Fruit fly (Drosophila melanogaster) whole organism, embryonic: ENCODE data around the gene CG8925.
A peak's percentile ranks its signal among the peaks of the same experiment; 100 is the strongest.

Experiments used
- Atf6 ChIP-seq: fragments of 200-800 bp; sonication (Bioruptor generic); IDR thresholded peaks from 2 replicates; pipeline ENCODE4 v1.3.6; 2022; ENCODE audit warnings: missing biosample characterization, missing genetic modification characterization
- Bgb ChIP-seq: fragments of 200-800 bp; sonication (Bioruptor generic); IDR thresholded peaks from 2 replicates; pipeline ENCODE4 v1.3.6; 2022; ENCODE audit warnings: missing biosample characterization, missing genetic modification characterization; ENCODE audit not compliant: partially characterized antibody
- CG10209 ChIP-seq: fragments of 200-800 bp; sonication (Bioruptor generic); optimal IDR thresholded peaks from 3 replicates; lab custom pipeline; 2017; ENCODE audit warnings: missing biosample characterization, mild to moderate bottlenecking, missing genetic modification characterization, missing genetic modification reagents
- CG10565 ChIP-seq: fragments of 200-800 bp; sonication (Bioruptor generic); optimal IDR thresholded peaks from 3 replicates; lab custom pipeline; 2016; ENCODE audit warnings: missing biosample characterization, mild to moderate bottlenecking, missing genetic modification characterization
- CG16813 ChIP-seq: fragments of 200-800 bp; sonication (Bioruptor generic); IDR thresholded peaks from 3 replicates; pipeline ENCODE4 v1.3.6; 2022; ENCODE audit warnings: missing biosample characterization, missing genetic modification characterization; ENCODE audit not compliant: partially characterized antibody
- CG17385 ChIP-seq: fragments of 200-800 bp; sonication (Bioruptor generic); optimal IDR thresholded peaks from 3 replicates; lab custom pipeline; 2018; ENCODE audit warnings: missing biosample characterization, mild to moderate bottlenecking, missing genetic modification characterization
- CG18619 ChIP-seq: fragments of 200-800 bp; sonication (Bioruptor generic); optimal IDR thresholded peaks from 3 replicates; lab custom pipeline; 2017; ENCODE audit warnings: missing biosample characterization, mild to moderate bottlenecking, missing genetic modification characterization
- CG2129 ChIP-seq: fragments of 200-800 bp; sonication (Bioruptor generic); IDR thresholded peaks from 2 replicates; pipeline ENCODE4 v1.3.6; 2022; ENCODE audit warnings: missing biosample characterization, missing genetic modification characterization; ENCODE audit not compliant: partially characterized antibody
- CG31365 ChIP-seq: fragments of 200-800 bp; sonication (Bioruptor generic); optimal IDR thresholded peaks from 2 replicates; lab custom pipeline; 2018; ENCODE audit warnings: missing biosample characterization, mild to moderate bottlenecking, missing genetic modification characterization
- CG3995 ChIP-seq: fragments of 200-800 bp; sonication (Bioruptor generic); optimal IDR thresholded peaks from 3 replicates; lab custom pipeline; 2016; ENCODE audit warnings: missing biosample characterization, missing genetic modification characterization
- CG4328 ChIP-seq: fragments of 200-800 bp; sonication (Bioruptor generic); optimal IDR thresholded peaks from 3 replicates; lab custom pipeline; 2017; ENCODE audit warnings: missing biosample characterization, missing genetic modification reagents, missing genetic modification characterization
- CG6791 ChIP-seq: fragments of 200-800 bp; sonication (Bioruptor generic); IDR thresholded peaks from 3 replicates; pipeline ENCODE4 v1.3.6; 2022; ENCODE audit warnings: missing biosample characterization, missing genetic modification characterization; ENCODE audit not compliant: partially characterized antibody
- CG7556 ChIP-seq: fragments of 200-800 bp; sonication (Bioruptor generic); optimal IDR thresholded peaks from 2 replicates; lab custom pipeline; 2017; ENCODE audit warnings: missing biosample characterization, mild to moderate bottlenecking, missing genetic modification characterization
- CG7745 ChIP-seq: fragments of 200-800 bp; sonication (Bioruptor generic); optimal IDR thresholded peaks from 2 replicates; lab custom pipeline; 2018; ENCODE audit warnings: missing biosample characterization, mild to moderate bottlenecking, missing genetic modification characterization, moderate library complexity
- CG8089 ChIP-seq: fragments of 200-800 bp; sonication (Bioruptor generic); optimal IDR thresholded peaks from 3 replicates; lab custom pipeline; 2016; ENCODE audit warnings: missing biosample characterization, missing genetic modification characterization
- CG8944 ChIP-seq: fragments of 200-800 bp; sonication (Bioruptor generic); optimal IDR thresholded peaks from 3 replicates; lab custom pipeline; 2016; ENCODE audit warnings: missing biosample characterization, missing genetic modification characterization
- CkIIα-i1 ChIP-seq: fragments of 200-800 bp; sonication (Bioruptor generic); IDR thresholded peaks from 2 replicates; pipeline ENCODE4 v1.3.6; 2022; ENCODE audit warnings: missing biosample characterization, missing genetic modification characterization
- Deaf1 ChIP-seq: fragments of 200-800 bp; optimal IDR thresholded peaks from 3 replicates; lab custom pipeline; 2019; ENCODE audit warnings: missing biosample characterization, mild to moderate bottlenecking, missing genetic modification characterization, moderate library complexity
- Dek ChIP-seq: fragments of 200-800 bp; sonication (Bioruptor generic); optimal IDR thresholded peaks from 3 replicates; lab custom pipeline; 2019; ENCODE audit warnings: missing biosample characterization, mild to moderate bottlenecking, missing genetic modification characterization, moderate library complexity
- Doc3 ChIP-seq: fragments of 200-800 bp; sonication (Bioruptor generic); IDR thresholded peaks from 3 replicates; pipeline ENCODE4 v1.3.6; 2022; ENCODE audit warnings: missing biosample characterization, missing genetic modification characterization; ENCODE audit not compliant: partially characterized antibody
- Dp ChIP-seq: fragments of 200-800 bp; sonication (Bioruptor generic); optimal IDR thresholded peaks from 2 replicates; lab custom pipeline; 2018; ENCODE audit warnings: missing biosample characterization, mild to moderate bottlenecking, missing genetic modification characterization, moderate library complexity
- Dref ChIP-seq: fragments of 200-800 bp; sonication (Bioruptor generic); IDR thresholded peaks from 2 replicates; pipeline ENCODE4 v1.3.6; 2022; ENCODE audit warnings: missing biosample characterization, missing genetic modification characterization
- Drgx ChIP-seq: fragments of 200-800 bp; sonication (Bioruptor generic); IDR thresholded peaks from 2 replicates; pipeline ENCODE4 v1.3.6; 2022; ENCODE audit warnings: missing biosample characterization, missing genetic modification characterization
- Meics ChIP-seq: fragments of 200-800 bp; sonication (Bioruptor generic); optimal IDR thresholded peaks from 2 replicates; lab custom pipeline; 2017; ENCODE audit warnings: missing biosample characterization, mild to moderate bottlenecking, missing genetic modification characterization
- Nf-YA ChIP-seq: fragments of 200-800 bp; sonication (Bioruptor generic); IDR thresholded peaks from 2 replicates; pipeline ENCODE4 v1.3.6; 2022; ENCODE audit warnings: missing biosample characterization, missing genetic modification characterization
- Nf-YB ChIP-seq: fragments of 200-800 bp; sonication (Bioruptor generic); optimal IDR thresholded peaks from 3 replicates; lab custom pipeline; 2019; ENCODE audit warnings: missing biosample characterization, mild to moderate bottlenecking, missing genetic modification characterization, moderate library complexity
- Oaz ChIP-seq: fragments of 200-800 bp; sonication (Bioruptor generic); IDR thresholded peaks from 2 replicates; pipeline ENCODE4 v1.3.6; 2022; ENCODE audit warnings: missing biosample characterization, missing genetic modification characterization
- Oli ChIP-seq: fragments of 200-800 bp; sonication (Bioruptor generic); optimal IDR thresholded peaks from 2 replicates; lab custom pipeline; 2018; ENCODE audit warnings: missing biosample characterization, mild to moderate bottlenecking, missing genetic modification characterization, moderate library complexity
- Optix ChIP-seq: fragments of 200-800 bp; sonication (Bioruptor generic); IDR thresholded peaks from 3 replicates; pipeline ENCODE4 v1.3.6; 2022; ENCODE audit warnings: missing biosample characterization, missing genetic modification characterization
- Ravus ChIP-seq: fragments of 200-800 bp; sonication (Bioruptor generic); IDR thresholded peaks from 2 replicates; pipeline ENCODE4 v1.3.6; 2022; ENCODE audit warnings: missing biosample characterization, missing genetic modification characterization
- amos ChIP-seq: fragments of 200-800 bp; sonication (Bioruptor generic); IDR thresholded peaks from 2 replicates; pipeline ENCODE4 v1.3.6; 2022; ENCODE audit warnings: missing biosample characterization, missing genetic modification characterization; ENCODE audit not compliant: partially characterized antibody
- bigmax ChIP-seq: fragments of 200-800 bp; sonication (Bioruptor generic); optimal IDR thresholded peaks from 2 replicates; lab custom pipeline; 2018; ENCODE audit warnings: missing biosample characterization, mild to moderate bottlenecking, missing genetic modification characterization
- ci ChIP-seq: fragments of 200-800 bp; sonication (Bioruptor generic); IDR thresholded peaks from 3 replicates; pipeline ENCODE4 v1.3.6; 2022; ENCODE audit warnings: missing biosample characterization, missing genetic modification characterization
- croc ChIP-seq: fragments of 200-800 bp; sonication (Bioruptor generic); conservative IDR thresholded peaks from 3 replicates; pipeline ENCODE4 v1.3.6; 2022; ENCODE audit warnings: missing biosample characterization, missing genetic modification characterization
- dysf ChIP-seq: fragments of 200-800 bp; sonication (Bioruptor generic); IDR thresholded peaks from 3 replicates; pipeline ENCODE4 v1.3.6; 2022; ENCODE audit warnings: missing biosample characterization, missing genetic modification characterization
- ewg ChIP-seq: fragments of 200-800 bp; sonication (Bioruptor generic); optimal IDR thresholded peaks from 3 replicates; lab custom pipeline; 2017; ENCODE audit warnings: mild to moderate bottlenecking, missing biosample characterization, missing genetic modification reagents, missing genetic modification characterization
- gfzf ChIP-seq: fragments of 200-800 bp; sonication (Bioruptor generic); optimal IDR thresholded peaks from 2 replicates; lab custom pipeline; 2016; ENCODE audit warnings: missing biosample characterization, mild to moderate bottlenecking, missing genetic modification characterization, moderate library complexity
- grau ChIP-seq: fragments of 200-800 bp; optimal IDR thresholded peaks from 3 replicates; lab custom pipeline; 2019; ENCODE audit warnings: missing biosample characterization, mild to moderate bottlenecking, missing genetic modification characterization, moderate library complexity
- inv ChIP-seq: fragments of 200-800 bp; sonication (Bioruptor generic); IDR thresholded peaks from 2 replicates; pipeline ENCODE4 v1.3.6; 2022; ENCODE audit warnings: missing biosample characterization, missing genetic modification characterization; ENCODE audit not compliant: partially characterized antibody
- maf-S ChIP-seq: fragments of 200-800 bp; sonication (Bioruptor generic); optimal IDR thresholded peaks from 2 replicates; lab custom pipeline; 2016; ENCODE audit warnings: missing biosample characterization, missing genetic modification characterization
- mld ChIP-seq: fragments of 200-800 bp; sonication (Bioruptor generic); IDR thresholded peaks from 3 replicates; pipeline ENCODE4 v1.3.6; 2022; ENCODE audit warnings: missing biosample characterization, missing genetic modification characterization; ENCODE audit not compliant: partially characterized antibody
- sim ChIP-seq: fragments of 200-800 bp; sonication (Bioruptor generic); IDR thresholded peaks from 2 replicates; pipeline ENCODE4 v1.3.6; 2022; ENCODE audit warnings: missing biosample characterization, missing genetic modification characterization
- slbo ChIP-seq: fragments of 200-800 bp; sonication (Bioruptor generic); IDR thresholded peaks from 2 replicates; pipeline ENCODE4 v1.3.6; 2022; ENCODE audit warnings: missing biosample characterization, missing genetic modification characterization
- toy ChIP-seq: fragments of 200-800 bp; sonication (Bioruptor generic); IDR thresholded peaks from 2 replicates; pipeline ENCODE4 v1.3.6; 2022; ENCODE audit warnings: missing biosample characterization, missing genetic modification characterization
- unc-4 ChIP-seq: fragments of 200-800 bp; sonication (Bioruptor generic); IDR thresholded peaks from 2 replicates; pipeline ENCODE4 v1.3.6; 2022; ENCODE audit warnings: missing biosample characterization, missing genetic modification characterization; ENCODE audit not compliant: partially characterized antibody
- vfl ChIP-seq: fragments of 200-800 bp; sonication (Bioruptor generic); optimal IDR thresholded peaks from 2 replicates; lab custom pipeline; 2016; ENCODE audit warnings: missing biosample characterization, missing genetic modification characterization
- vnd ChIP-seq: fragments of 200-800 bp; sonication (Bioruptor generic); IDR thresholded peaks from 3 replicates; pipeline ENCODE4 v1.3.6; 2022; ENCODE audit warnings: missing biosample characterization, missing genetic modification characterization; ENCODE audit not compliant: partially characterized antibody
- z ChIP-seq: fragments of 200-800 bp; sonication (Bioruptor generic); IDR thresholded peaks from 3 replicates; pipeline ENCODE4 v1.3.6; 2022; ENCODE audit warnings: missing biosample characterization, missing genetic modification characterization

Gene CG8925

dm6 chr3R:16209714-16210553 lies 38.1 kb downstream of the CG8925 start (continued):
- TF ChIP-seq CG4328, result no peak
- TF ChIP-seq vnd (GFP tag; lab: Robert Waterston, UW), result no peak
- TF ChIP-seq ci (GFP tag; lab: Robert Waterston, UW), result peak; percentile 68
- TF ChIP-seq bigmax, result no peak
- no peak for TF ChIP-seq CG10565 (GFP tag; lab: Kevin White, UChicago)
- TF ChIP-seq Bgb (GFP tag; lab: Robert Waterston, UW), result no peak
- no peak for TF ChIP-seq CG16813
- no peak for TF ChIP-seq Ravus
- TF ChIP-seq CG2129 (GFP tag; lab: Robert Waterston, UW), result no peak
- TF ChIP-seq sim (GFP tag; lab: Robert Waterston, UW), result no peak
- TF ChIP-seq Oli (tag; lab: Kevin White, UChicago), result peak; percentile 35
- TF ChIP-seq ewg, result no peak
- no peak for TF ChIP-seq Optix
- no peak for TF ChIP-seq mld
- TF ChIP-seq Nf-YA (GFP tag; lab: Robert Waterston, UW), result no peak
- peak; percentile 43 for TF ChIP-seq CG17385 (GFP tag; lab: Kevin White, UChicago)
- peak; percentile 40; the same call in 1 of the 2 replicates for TF ChIP-seq Atf6 (GFP tag; lab: Robert Waterston, UW)
- TF ChIP-seq CkIIα-i1, result no peak
- peak; percentile 9; the same call in 1 of the 2 replicates for TF ChIP-seq amos (GFP tag; lab: Robert Waterston, UW)
- peak; percentile 55 for TF ChIP-seq CG18619 (GFP tag; lab: Kevin White, UChicago)
- TF ChIP-seq CG8944 (GFP tag; lab: Kevin White, UChicago), result no peak
- TF ChIP-seq CG8089, result no peak
- TF ChIP-seq Doc3 (GFP tag; lab: Robert Waterston, UW), result no peak
- TF ChIP-seq dysf (GFP tag; lab: Robert Waterston, UW), result 0 out of 3 replicates have a peak, but pooled peaks have one; percentile 15
- TF ChIP-seq Dref (GFP tag; lab: Robert Waterston, UW), result no peak
- TF ChIP-seq gfzf (GFP tag; lab: Kevin White, UChicago), result no peak
- no peak for TF ChIP-seq CG7745 (tag; lab: Kevin White, UChicago)
- TF ChIP-seq Dp, result no peak
- TF ChIP-seq grau (tag; lab: Kevin White, UChicago), result peak; percentile 52
- TF ChIP-seq CG6791 (GFP tag; lab: Robert Waterston, UW), result no peak
- TF ChIP-seq maf-S, result no peak
- no peak for TF ChIP-seq Oaz
- no peak for TF ChIP-seq inv (GFP tag; lab: Robert Waterston, UW)
- TF ChIP-seq unc-4 (GFP tag; lab: Robert Waterston, UW), result no peak
- 0 out of 2 replicates have a peak, but pooled peaks have one; percentile 6 for TF ChIP-seq toy (GFP tag; lab: Robert Waterston, UW)
- TF ChIP-seq Drgx, result peak; percentile 33; the same call in 1 of the 2 replicates
- no peak for TF ChIP-seq Nf-YB (GFP tag; lab: Kevin White, UChicago)
- no peak for TF ChIP-seq CG31365
- no peak for TF ChIP-seq Dek
- TF ChIP-seq CG3995 (GFP tag; lab: Kevin White, UChicago), result no peak
- TF ChIP-seq CG7556 (GFP tag; lab: Kevin White, UChicago), result peak; percentile 85
- no peak for TF ChIP-seq vfl (GFP tag; lab: Kevin White, UChicago)
- TF ChIP-seq CG10209 (GFP tag; lab: Kevin White, UChicago), result peak; percentile 44
- 0 out of 2 replicates have a peak, but pooled peaks have one; percentile 27 for TF ChIP-seq slbo (GFP tag; lab: Robert Waterston, UW)
- TF ChIP-seq Deaf1 (tag; lab: Kevin White, UChicago), result peak; percentile 42
- no peak for TF ChIP-seq croc
- TF ChIP-seq Meics (GFP tag; lab: Kevin White, UChicago), result peak; percentile 75
- TF ChIP-seq z (GFP tag; lab: Robert Waterston, UW), result no peak
